5 worm cellular contexts compared by ENCODE assay signal in the genomic region with DNA sequence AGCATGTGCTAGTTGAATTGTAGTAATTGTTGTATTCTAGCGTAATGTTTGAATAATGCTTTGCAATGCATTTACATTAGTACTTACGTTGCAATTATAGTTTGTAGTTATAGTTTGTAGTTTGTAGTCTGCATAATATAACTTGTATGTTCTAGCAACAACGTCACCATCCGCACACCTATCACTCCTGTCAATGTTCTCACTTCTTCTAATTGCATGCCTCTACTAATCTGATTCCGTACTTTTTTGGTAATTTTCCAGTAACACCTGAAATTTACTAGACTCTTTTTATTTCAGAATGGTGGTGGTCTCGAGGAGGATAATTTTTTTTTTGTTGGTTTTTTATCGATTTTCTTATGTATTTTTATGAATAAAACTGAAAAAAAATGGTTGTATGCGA.
TF ChIP-seq lines count a peak whose summit lies in the region.

No protein-coding gene starts in this region.

TF ChIP-seq in whole organism, L2 larva, 48 proteins besides CTCF, POLR2A, EP300 and RAD21:
- TF ChIP-seq nhr-21 (tag; optimal IDR thresholded peaks at IDR 0.05; lab: Kevin White, UChicago) (peak; percentile 23), nhr-25 (tag; optimal IDR thresholded peaks at IDR 0.05; lab: Kevin White, UChicago) (peak; percentile 34), ama-1 (optimal IDR thresholded peaks at IDR 0.05; lab: Kevin White, UChicago) (peak; percentile 77), blmp-1 (tag; optimal IDR thresholded peaks at IDR 0.05; lab: Kevin White, UChicago; ENCODE audit: insufficient read depth) (peak; percentile 8), snpc-4 (tag; optimal IDR thresholded peaks at IDR 0.05; lab: Kevin White, UChicago) (no peak)

TF ChIP-seq in whole organism, L3 larva, 47 proteins besides CTCF, POLR2A, EP300 and RAD21:
- no peak for TF ChIP-seq eor-1 (tag; optimal IDR thresholded peaks at IDR 0.05; lab: Kevin White, UChicago)
- no peak for TF ChIP-seq nhr-67 (tag; optimal IDR thresholded peaks at IDR 0.05; lab: Kevin White, UChicago)
- peak; percentile 29 for TF ChIP-seq nhr-23 (tag; optimal IDR thresholded peaks at IDR 0.05; lab: Kevin White, UChicago)
- no peak for TF ChIP-seq daf-12 (tag; optimal IDR thresholded peaks at IDR 0.05; lab: Kevin White, UChicago)
- TF ChIP-seq jun-1 (tag; optimal IDR thresholded peaks at IDR 0.05; lab: Kevin White, UChicago), result no peak
- TF ChIP-seq aly-2 (tag; optimal IDR thresholded peaks at IDR 0.05; lab: Kevin White, UChicago), result no peak
- TF ChIP-seq fkh-10 (GFP tag; optimal IDR thresholded peaks at IDR 0.05; lab: Kevin White, UChicago), result no peak
- no peak for TF ChIP-seq elt-1 (tag; optimal IDR thresholded peaks at IDR 0.05; lab: Kevin White, UChicago)
- TF ChIP-seq ceh-16 (tag; optimal IDR thresholded peaks at IDR 0.05; lab: Kevin White, UChicago), result no peak
- TF ChIP-seq nhr-237 (tag; optimal IDR thresholded peaks at IDR 0.05; lab: Kevin White, UChicago), result no peak
- TF ChIP-seq nhr-43 (tag; optimal IDR thresholded peaks at IDR 0.05; lab: Kevin White, UChicago; ENCODE audit: poor library complexity, severe bottlenecking), result peak; percentile 78

TF ChIP-seq in whole organism, L4 larva, 104 proteins besides CTCF, POLR2A, EP300 and RAD21:
- peak in 1 of 2 experiments; percentile 31 for TF ChIP-seq lsy-2 (tag; optimal IDR thresholded peaks at IDR 0.05; lab: Kevin White, UChicago)
- no peak for TF ChIP-seq spr-3 (GFP tag; optimal IDR thresholded peaks at IDR 0.05; lab: Kevin White, UChicago)
- no peak for TF ChIP-seq F26F4.8 (GFP tag; conservative IDR thresholded peaks at IDR 0.05; lab: Robert Waterston, UW)
- TF ChIP-seq nhr-41 (GFP tag; IDR thresholded peaks at IDR 0.05; lab: Robert Waterston, UW), result 0 out of 2 replicates have a peak, but pooled peaks have one; percentile 22
- 0 out of 2 replicates have a peak, but pooled peaks have one; percentile 5 for TF ChIP-seq mdt-29 (GFP tag; IDR thresholded peaks at IDR 0.05; lab: Robert Waterston, UW)
- no peak for TF ChIP-seq egl-43 (GFP tag; IDR thresholded peaks at IDR 0.05; lab: Robert Waterston, UW)
- peak; percentile 18 for TF ChIP-seq mep-1 (tag; optimal IDR thresholded peaks at IDR 0.05; lab: Kevin White, UChicago)
- no peak for TF ChIP-seq nhr-28 (tag; optimal IDR thresholded peaks at IDR 0.05; lab: Kevin White, UChicago)
- TF ChIP-seq ztf-11 (tag; optimal IDR thresholded peaks at IDR 0.05; lab: Kevin White, UChicago), result no peak
- no peak for TF ChIP-seq madf-9 (GFP tag; conservative IDR thresholded peaks at IDR 0.05; lab: Robert Waterston, UW)
- peak in 1 of 2 experiments; percentile 75 for TF ChIP-seq unc-62 (GFP tag; optimal IDR thresholded peaks at IDR 0.05 in 1 of 2; lab: Kevin White, UChicago)
- no peak for TF ChIP-seq unc-62 (tag; optimal IDR thresholded peaks at IDR 0.05; lab: Kevin White, UChicago)
- TF ChIP-seq nhr-25 (tag; optimal IDR thresholded peaks at IDR 0.05; lab: Kevin White, UChicago; ENCODE audit: borderline replicate concordance, insufficient read depth), result peak; percentile 10
- TF ChIP-seq nhr-42 (GFP tag; IDR thresholded peaks at IDR 0.05; lab: Robert Waterston, UW), result peak; percentile 43; the same call in 1 of the 2 replicates
- TF ChIP-seq duxl-1 (tag; optimal IDR thresholded peaks at IDR 0.05; lab: Kevin White, UChicago; ENCODE audit: poor library complexity), result peak; percentile 75
- TF ChIP-seq mes-2 (tag; optimal IDR thresholded peaks at IDR 0.05; lab: Kevin White, UChicago; ENCODE audit: poor library complexity, severe bottlenecking), result peak; percentile 0
- TF ChIP-seq nhr-77 (tag; optimal IDR thresholded peaks at IDR 0.05; lab: Kevin White, UChicago), result peak; percentile 11
- no peak for TF ChIP-seq T20F7.1 (GFP tag; optimal IDR thresholded peaks at IDR 0.05; lab: Kevin White, UChicago)

TF ChIP-seq in whole organism, early embryonic, 17 proteins besides CTCF, POLR2A, EP300 and RAD21:
- TF ChIP-seq B0310.2 (tag; optimal IDR thresholded peaks at IDR 0.05; lab: Kevin White, UChicago) (peak; percentile 10), ceh-13 (GFP tag; optimal IDR thresholded peaks at IDR 0.05; lab: Kevin White, UChicago) (no peak)

TF ChIP-seq in whole organism, young adult, 124 proteins besides CTCF, POLR2A, EP300 and RAD21:
- TF ChIP-seq K11D2.4 (GFP tag; IDR thresholded peaks at IDR 0.05; lab: Robert Waterston, UW), result 0 out of 2 replicates have a peak, but pooled peaks have one; percentile 11
- TF ChIP-seq Y53G8AR.9 (GFP tag; conservative IDR thresholded peaks at IDR 0.05; lab: Robert Waterston, UW), result peak; percentile 67
- TF ChIP-seq hmg-20 (GFP tag; IDR thresholded peaks at IDR 0.05; lab: Robert Waterston, UW), result no peak
- 0 out of 2 replicates have a peak, but pooled peaks have one; percentile 38 for TF ChIP-seq Y56A3A.18 (GFP tag; IDR thresholded peaks at IDR 0.05; lab: Robert Waterston, UW)
TF ChIP-seq in whole organism, young adult: peak in this region for 3.
